Fruit fly (Drosophila melanogaster) whole organism, embryonic: ENCODE measurements around the gene Paf-AHalpha.

Source experiments
- CG32532 ChIP-seq: fragments of 200-800 bp; sonication (Bioruptor generic); IDR thresholded peaks from 2 replicates; pipeline ENCODE4 v1.3.6; 2022; ENCODE audit warnings: missing biosample characterization, missing genetic modification characterization
- Chrac-16 ChIP-seq: fragments of 200-800 bp; sonication (Bioruptor generic); optimal IDR thresholded peaks from 3 replicates; lab custom pipeline; 2016; ENCODE audit warnings: missing biosample characterization, missing genetic modification characterization
- Fer3 ChIP-seq: fragments of 200-800 bp; sonication (Bioruptor generic); optimal IDR thresholded peaks from 2 replicates; lab custom pipeline; 2018; ENCODE audit warnings: missing biosample characterization, mild to moderate bottlenecking, missing genetic modification characterization, moderate library complexity
- HLH3B ChIP-seq: fragments of 200-800 bp; sonication (Bioruptor generic); IDR thresholded peaks from 2 replicates; pipeline ENCODE4 v1.3.6; 2022; ENCODE audit warnings: missing biosample characterization, missing genetic modification characterization
- MESR4 ChIP-seq: fragments of 200-800 bp; sonication (Bioruptor generic); optimal IDR thresholded peaks from 2 replicates; lab custom pipeline; 2018; ENCODE audit warnings: missing biosample characterization, mild to moderate bottlenecking, missing genetic modification characterization, moderate library complexity
- Sox100B ChIP-seq: fragments of 200-800 bp; sonication (Bioruptor generic); optimal IDR thresholded peaks from 3 replicates; lab custom pipeline; 2018; ENCODE audit warnings: missing biosample characterization, mild to moderate bottlenecking, missing genetic modification characterization
- exex ChIP-seq: fragments of 200-800 bp; sonication (Bioruptor generic); optimal IDR thresholded peaks from 4 replicates; lab custom pipeline; 2018; ENCODE audit warnings: missing biosample characterization, mild to moderate bottlenecking, missing genetic modification characterization, moderate library complexity
- lola ChIP-seq, 3 experiments: fragments of >200 bp in 2 of 3; fragments of 200-800 bp in 1 of 3; sonication (Bioruptor generic) in 1 of 3; optimal IDR thresholded peaks; 2 replicates each; lab custom pipeline; 2017 to 2019; ENCODE audit warnings: missing biosample characterization in 3 of 3, missing genetic modification characterization in 3 of 3, mild to moderate bottlenecking in 1 of 3, moderate library complexity in 1 of 3
- tio ChIP-seq: fragments of 200-800 bp; sonication (Bioruptor generic); optimal IDR thresholded peaks from 2 replicates; lab custom pipeline; 2017; ENCODE audit warnings: missing biosample characterization, missing genetic modification characterization, inconsistent platforms

DNA sequence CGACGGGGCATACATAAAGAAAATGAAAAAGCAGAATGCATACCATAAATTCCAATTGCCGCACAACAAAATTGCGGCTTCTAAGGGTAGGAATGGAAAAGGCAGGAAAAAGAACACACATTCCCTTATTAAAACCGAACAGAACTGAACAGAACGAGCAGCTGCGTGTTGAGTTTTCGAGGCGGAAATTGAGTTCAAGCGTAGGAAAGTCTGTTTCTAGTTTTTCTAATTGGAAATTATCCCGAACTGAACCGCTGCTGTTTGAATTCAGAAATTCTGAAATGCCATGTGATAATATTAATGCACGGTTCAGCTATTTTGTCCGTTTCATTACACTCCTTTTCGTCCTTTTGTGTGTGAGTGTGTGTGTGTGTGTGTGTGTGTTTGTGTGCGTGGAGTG, 31.5 kb upstream of the Paf-AHalpha start:
- TF ChIP-seq Sox100B (no peak), Fer3 (tag; lab: Kevin White, UChicago) (no peak), HLH3B (GFP tag; lab: Robert Waterston, UW) (no peak), MESR4 (no peak), Chrac-16 (no peak), lola (GFP tag; optimal IDR thresholded peaks at IDR 0.05; lab: Kevin White, UChicago) (no peak), CG32532 (no peak), tio (GFP tag; lab: Kevin White, UChicago) (no peak), exex (tag; lab: Kevin White, UChicago) (no peak)
